Fruit fly (Drosophila melanogaster) whole organism, adult: ENCODE results near the gene CG1774.

Source experiments
- CG12768 ChIP-seq: fragments of 200-800 bp; sonication (Bioruptor generic); optimal IDR thresholded peaks from 2 replicates; lab custom pipeline; 2017; ENCODE audit warnings: missing biosample characterization, missing genetic modification characterization, mild to moderate bottlenecking, moderate library complexity, missing genetic modification reagents
- CG1620 ChIP-seq: fragments of 200-800 bp; sonication (Bioruptor generic); optimal IDR thresholded peaks from 2 replicates; lab custom pipeline; 2016; ENCODE audit warnings: missing biosample characterization, missing genetic modification characterization
- kay ChIP-seq: fragments of 200-800 bp; sonication (Bioruptor generic); peaks from one replicate; lab custom pipeline; 2016; ENCODE audit warnings: missing biosample characterization, missing genetic modification characterization, borderline replicate concordance

- TF ChIP-seq kay = no peak
- no peak for TF ChIP-seq CG1620
- no peak for TF ChIP-seq CG12768 (GFP tag; lab: Kevin White, UChicago)
Observed at dm6 chr3R:31564588-31564987, 28.0 kb upstream of the CG1774 start.
